Fruit fly (Drosophila melanogaster): Measurements from ENCODE around the gene CG10713.
A peak's percentile ranks its signal among the peaks of the same experiment; 100 is the strongest.

Gene CG10713

dm6 chr3L:13480241-13480627, 45.2 kb upstream of the CG10713 start (continued):
- no peak for TF ChIP-seq CG8290 (GFP tag; optimal IDR thresholded peaks at IDR 0.05)
- peak in 1 of 2 experiments; percentile 8 for TF ChIP-seq CG8290 (tag; optimal IDR thresholded peaks at IDR 0.05)
- no peak for TF ChIP-seq CG34422 (GFP tag; IDR thresholded peaks at IDR 0.05)
- no peak for TF ChIP-seq HLHmδ (GFP tag; optimal IDR thresholded peaks at IDR 0.05)
- no peak for TF ChIP-seq CG6683 (GFP tag; optimal IDR thresholded peaks at IDR 0.05)
- TF ChIP-seq klu (GFP tag; IDR thresholded peaks at IDR 0.05): no peak
- no peak for TF ChIP-seq CG8944 (GFP tag; optimal IDR thresholded peaks at IDR 0.05)
- TF ChIP-seq CG11085 (GFP tag; IDR thresholded peaks at IDR 0.05): no peak
- no peak for TF ChIP-seq CG17361 (GFP tag; IDR thresholded peaks at IDR 0.05)
- no peak for TF ChIP-seq peb (GFP tag; IDR thresholded peaks at IDR 0.05)
- TF ChIP-seq Ravus (GFP tag; IDR thresholded peaks at IDR 0.05): no peak
- TF ChIP-seq CG4282 (GFP tag; optimal IDR thresholded peaks at IDR 0.05): no peak
- no peak for TF ChIP-seq D (optimal IDR thresholded peaks at IDR 0.05)
- TF ChIP-seq D (GFP tag; optimal IDR thresholded peaks at IDR 0.05): no peak
- no peak for TF ChIP-seq CG2129 (GFP tag; IDR thresholded peaks at IDR 0.05; ENCODE audit: partially characterized antibody)
- peak; percentile 84 for TF ChIP-seq Deaf1 (tag; optimal IDR thresholded peaks at IDR 0.05)
- no peak for TF ChIP-seq Taf1 (GFP tag; IDR thresholded peaks at IDR 0.05)
- no peak for TF ChIP-seq CG17186 (GFP tag; optimal IDR thresholded peaks at IDR 0.05)
- TF ChIP-seq vfl (GFP tag; optimal IDR thresholded peaks at IDR 0.05): no peak
- TF ChIP-seq Atf6 (GFP tag; IDR thresholded peaks at IDR 0.05): 0 out of 2 replicates have a peak, but pooled peaks have one; percentile 9
- no peak for TF ChIP-seq dpn (GFP tag; optimal IDR thresholded peaks at IDR 0.05)
- no peak for TF ChIP-seq sc (optimal IDR thresholded peaks at IDR 0.05)
- TF ChIP-seq sc (GFP tag; optimal IDR thresholded peaks at IDR 0.05): no peak
- no peak for TF ChIP-seq en (GFP tag; optimal IDR thresholded peaks at IDR 0.05)
- no peak for TF ChIP-seq toy (GFP tag; IDR thresholded peaks at IDR 0.05)
- TF ChIP-seq Trl (optimal IDR thresholded peaks at IDR 0.05): peak in 1 of 2 experiments; percentile 55
- TF ChIP-seq Trl (GFP tag; optimal IDR thresholded peaks at IDR 0.05): no peak
- TF ChIP-seq Fer2 (tag; optimal IDR thresholded peaks at IDR 0.05): no peak
- no peak for TF ChIP-seq ci (GFP tag; IDR thresholded peaks at IDR 0.05)
- no peak for TF ChIP-seq CG12219 (GFP tag; optimal IDR thresholded peaks at IDR 0.05)
- no peak for TF ChIP-seq jigr1 (GFP tag; IDR thresholded peaks at IDR 0.05)
- no peak for TF ChIP-seq hth (optimal IDR thresholded peaks at IDR 0.05)
- TF ChIP-seq pb (GFP tag; optimal IDR thresholded peaks at IDR 0.05): no peak
- peak; percentile 21; the same call in 1 of the 2 replicates for TF ChIP-seq Rfx (GFP tag; IDR thresholded peaks at IDR 0.05)
- TF ChIP-seq oc (tag; optimal IDR thresholded peaks at IDR 0.05): no peak
- no peak for TF ChIP-seq C15 (GFP tag; IDR thresholded peaks at IDR 0.05)
- peak; percentile 38 for TF ChIP-seq nom (GFP tag; optimal IDR thresholded peaks at IDR 0.05)
- TF ChIP-seq Fer3 (tag; optimal IDR thresholded peaks at IDR 0.05): no peak
- TF ChIP-seq aop (GFP tag; IDR thresholded peaks at IDR 0.05): no peak
- no peak for TF ChIP-seq CG18599 (GFP tag; optimal IDR thresholded peaks at IDR 0.05)
- no peak for TF ChIP-seq Hand (GFP tag; optimal IDR thresholded peaks at IDR 0.05)
- TF ChIP-seq Doc3 (GFP tag; IDR thresholded peaks at IDR 0.05; ENCODE audit: partially characterized antibody): no peak
- no peak for TF ChIP-seq kni (GFP tag; optimal IDR thresholded peaks at IDR 0.05)
- TF ChIP-seq Opbp (GFP tag; IDR thresholded peaks at IDR 0.05; ENCODE audit: partially characterized antibody): 0 out of 3 replicates have a peak, but pooled peaks have one; percentile 17
- no peak for TF ChIP-seq CG6654 (GFP tag; optimal IDR thresholded peaks at IDR 0.05)
- no peak for TF ChIP-seq CG4328 (GFP tag; optimal IDR thresholded peaks at IDR 0.05)
